Worm (Caenorhabditis elegans): ENCODE data around the gene unc-80.

- TF ChIP-seq nhr-23 (tag; optimal IDR thresholded peaks at IDR 0.05) (no peak), tbx-2 (tag; optimal IDR thresholded peaks at IDR 0.05) (no peak), nhr-237 (tag; optimal IDR thresholded peaks at IDR 0.05) (no peak), ama-1 (optimal IDR thresholded peaks at IDR 0.05) (no peak), snpc-4 (tag; optimal IDR thresholded peaks at IDR 0.05) (no peak), ztf-4 (tag; optimal IDR thresholded peaks at IDR 0.05) (no peak), pha-4 (tag; optimal IDR thresholded peaks at IDR 0.05) (no peak), unc-62 (GFP tag; optimal IDR thresholded peaks at IDR 0.05) (no peak), nhr-76 (tag; optimal IDR thresholded peaks at IDR 0.05) (no peak), ZK546.5 (tag; optimal IDR thresholded peaks at IDR 0.05) (no peak), R02D3.7 (tag; optimal IDR thresholded peaks at IDR 0.05) (no peak)
Observed at ce11 chrV:20850580-20850979, 28.8 kb upstream of the unc-80 start, which contains the start of gene clec-264.

Measured in whole organism, L3 larva.